Fruit fly (Drosophila melanogaster): Measurements from ENCODE around the gene Acbp5.

Gene Acbp5

DNA sequence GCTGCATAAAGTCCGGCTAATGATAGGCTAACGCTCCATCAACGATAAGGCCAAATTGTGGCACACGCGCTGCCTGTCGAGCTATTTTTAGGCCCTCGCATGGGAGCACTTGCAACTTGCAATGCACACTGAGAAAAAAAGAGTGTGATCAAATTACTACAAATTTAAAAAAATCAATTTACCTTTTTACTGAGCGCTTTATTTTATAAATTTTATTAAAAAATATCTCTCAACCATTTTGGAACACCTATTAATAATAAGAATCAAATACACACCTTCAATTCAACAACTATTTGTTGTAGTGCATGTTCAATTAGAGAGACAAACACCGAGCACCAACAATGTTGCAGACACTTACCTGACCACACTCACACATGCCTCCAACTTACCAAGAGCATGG, 22.9 kb downstream of the Acbp5 start (continued):
- TF ChIP-seq Trl (optimal IDR thresholded peaks at IDR 0.05) (no peak), Trl (GFP tag; optimal IDR thresholded peaks at IDR 0.05) (no peak), CG4404 (GFP tag; IDR thresholded peaks at IDR 0.05) (no peak), HLH54F (GFP tag; optimal IDR thresholded peaks at IDR 0.05) (no peak), eve (GFP tag; optimal IDR thresholded peaks at IDR 0.05) (no peak), vnd (GFP tag; IDR thresholded peaks at IDR 0.05; ENCODE audit: partially characterized antibody) (no peak), CG12299 (tag; optimal IDR thresholded peaks at IDR 0.05) (no peak), CG6175 (GFP tag; IDR thresholded peaks at IDR 0.05) (no peak), phol (tag; optimal IDR thresholded peaks at IDR 0.05) (no peak), Elba2 (GFP tag; optimal IDR thresholded peaks at IDR 0.05) (no peak), klu (GFP tag; IDR thresholded peaks at IDR 0.05) (no peak), CG10274 (GFP tag; optimal IDR thresholded peaks at IDR 0.05) (no peak), CG11247 (GFP tag; IDR thresholded peaks at IDR 0.05) (peak; percentile 35), slbo (GFP tag; IDR thresholded peaks at IDR 0.05) (no peak; the same call in 1 of the 2 replicates), sima (GFP tag; optimal IDR thresholded peaks at IDR 0.05) (no peak), D (optimal IDR thresholded peaks at IDR 0.05) (no peak), D (GFP tag; optimal IDR thresholded peaks at IDR 0.05) (no peak), CG11398 (GFP tag; optimal IDR thresholded peaks at IDR 0.05) (no peak), CG4282 (GFP tag; optimal IDR thresholded peaks at IDR 0.05) (no peak), CG7357 (GFP tag; IDR thresholded peaks at IDR 0.05) (no peak), Deaf1 (tag; optimal IDR thresholded peaks at IDR 0.05) (no peak), nmo (GFP tag; optimal IDR thresholded peaks at IDR 0.05) (no peak), abd-A (tag; optimal IDR thresholded peaks at IDR 0.05) (no peak), CG17361 (GFP tag; IDR thresholded peaks at IDR 0.05) (no peak), CG15601 (tag; optimal IDR thresholded peaks at IDR 0.05) (no peak), CG10209 (GFP tag; optimal IDR thresholded peaks at IDR 0.05) (no peak), CG7987 (GFP tag; optimal IDR thresholded peaks at IDR 0.05) (no peak), CG8478 (optimal IDR thresholded peaks at IDR 0.05) (no peak), CG33557 (GFP tag; optimal IDR thresholded peaks at IDR 0.05) (no peak), jumu (GFP tag; optimal IDR thresholded peaks at IDR 0.05) (no peak), CG8388 (GFP tag; optimal IDR thresholded peaks at IDR 0.05) (peak; percentile 69), Bdp1 (GFP tag; optimal IDR thresholded peaks at IDR 0.05) (no peak), tx (GFP tag; optimal IDR thresholded peaks at IDR 0.05) (no peak), B-H1 (GFP tag; IDR thresholded peaks at IDR 0.05) (peak; percentile 13; the same call in 2 of the 3 replicates), CG13123 (GFP tag; optimal IDR thresholded peaks at IDR 0.05) (no peak), Nf-YB (GFP tag; optimal IDR thresholded peaks at IDR 0.05) (no peak), CG11085 (GFP tag; IDR thresholded peaks at IDR 0.05) (peak; percentile 11; the same call in 1 of the 2 replicates), CG11504 (tag; optimal IDR thresholded peaks at IDR 0.05) (peak; percentile 96), Xrp1 (GFP tag; IDR thresholded peaks at IDR 0.05) (peak; percentile 67), zfh2 (GFP tag; optimal IDR thresholded peaks at IDR 0.05) (no peak), mirr (GFP tag; optimal IDR thresholded peaks at IDR 0.05) (no peak), CG11560 (tag; IDR thresholded peaks at IDR 0.05) (no peak), gcm2 (GFP tag; optimal IDR thresholded peaks at IDR 0.05) (no peak), Scr (GFP tag; IDR thresholded peaks at IDR 0.05; ENCODE audit: partially characterized antibody) (no peak), CG2889 (GFP tag; IDR thresholded peaks at IDR 0.05) (0 out of 3 replicates have a peak, but pooled peaks have one; percentile 37), CG2120 (GFP tag; optimal IDR thresholded peaks at IDR 0.05) (no peak), CoRest (tag; optimal IDR thresholded peaks at IDR 0.05) (no peak), Camta (GFP tag; optimal IDR thresholded peaks at IDR 0.05) (no peak), CG2129 (GFP tag; IDR thresholded peaks at IDR 0.05; ENCODE audit: partially characterized antibody) (no peak), chinmo (GFP tag; IDR thresholded peaks at IDR 0.05; ENCODE audit: partially characterized antibody) (no peak), CG15479 (GFP tag; optimal IDR thresholded peaks at IDR 0.05) (no peak), E2f2 (GFP tag; IDR thresholded peaks at IDR 0.05) (no peak), ems (GFP tag; optimal IDR thresholded peaks at IDR 0.05) (no peak)

Data from whole organism, embryonic.